Worm (Caenorhabditis elegans) whole organism, L2 larva: Measurements from ENCODE around the gene kvs-4.

Experiments
- aly-2 ChIP-seq: fragments of 150-350 bp; optimal IDR thresholded peaks from 2 replicates; lab custom pipeline; 2014; ENCODE audit warnings: missing biosample characterization, missing genetic modification characterization
- blmp-1 ChIP-seq: sonication (generic microtip); optimal IDR thresholded peaks from 2 replicates; lab custom pipeline; 2017; ENCODE audit warnings: missing genetic modification characterization, mild to moderate bottlenecking, missing compliant biosample characterization, antibody characterized with exemption, moderate library complexity; ENCODE audit not compliant: insufficient read depth
- ceh-82 ChIP-seq: fragments of 150-350 bp; optimal IDR thresholded peaks from 2 replicates; lab custom pipeline; 2014; ENCODE audit warnings: missing biosample characterization, missing genetic modification characterization
- dmd-4 ChIP-seq: sonication (generic microtip); optimal IDR thresholded peaks from 2 replicates; lab custom pipeline; 2017; ENCODE audit warnings: missing biosample characterization, missing genetic modification characterization
- elt-3 ChIP-seq: sonication (generic microtip); optimal IDR thresholded peaks from 2 replicates; lab custom pipeline; 2017; ENCODE audit warnings: missing biosample characterization, missing genetic modification characterization
- lin-11 ChIP-seq: fragments of 150-350 bp; sonication (generic microtip); optimal IDR thresholded peaks from 2 replicates; lab custom pipeline; 2014; ENCODE audit warnings: missing biosample characterization, missing genetic modification characterization, inconsistent platforms, mixed read lengths
- lsy-2 ChIP-seq, 2 experiments: fragments of 150-350 bp in 1 of 2; sonication (generic microtip) in 1 of 2; optimal IDR thresholded peaks; 2 replicates each; lab custom pipeline; 2014 to 2017; ENCODE audit warnings: missing biosample characterization in 2 of 2, missing genetic modification characterization in 2 of 2
- nhr-237 ChIP-seq: fragments of 150-350 bp; optimal IDR thresholded peaks from 2 replicates; lab custom pipeline; 2014; ENCODE audit warnings: missing biosample characterization, missing genetic modification characterization
- nhr-77 ChIP-seq: fragments of 150-350 bp; optimal IDR thresholded peaks from 2 replicates; lab custom pipeline; 2014; ENCODE audit warnings: missing biosample characterization, missing genetic modification characterization
- skn-1 ChIP-seq: sonication (generic microtip); optimal IDR thresholded peaks from 2 replicates; lab custom pipeline; 2017; ENCODE audit warnings: missing biosample characterization, missing genetic modification characterization
- sma-3 ChIP-seq: sonication (generic microtip); optimal IDR thresholded peaks from 2 replicates; lab custom pipeline; 2016; ENCODE audit warnings: missing genetic modification reagents, missing genetic modification characterization, missing compliant biosample characterization
- ztf-11 ChIP-seq: sonication (generic microtip); optimal IDR thresholded peaks from 2 replicates; lab custom pipeline; 2017; ENCODE audit warnings: missing biosample characterization, missing genetic modification characterization

ce11 chrIII:11036132-11036531 is 23.8 kb downstream of the kvs-4 start:
- peak; percentile 67 for TF ChIP-seq lin-11 (tag; lab: Kevin White, UChicago)
- no peak for TF ChIP-seq nhr-77 (tag; lab: Kevin White, UChicago)
- no peak for TF ChIP-seq ceh-82 (tag; lab: Kevin White, UChicago)
- peak; percentile 93 to 98 for TF ChIP-seq lsy-2 (tag; optimal IDR thresholded peaks at IDR 0.05; lab: Kevin White, UChicago)
- no peak for TF ChIP-seq dmd-4 (tag; lab: Kevin White, UChicago)
- no peak for TF ChIP-seq skn-1 (tag; lab: Kevin White, UChicago)
- TF ChIP-seq elt-3 (tag; lab: Kevin White, UChicago) = no peak
- TF ChIP-seq blmp-1 = peak; percentile 26
- no peak for TF ChIP-seq nhr-237
- TF ChIP-seq aly-2 = no peak
- no peak for TF ChIP-seq ztf-11
- peak; percentile 53 for TF ChIP-seq sma-3 (GFP tag; lab: Kevin White, UChicago)
